Fruit fly (Drosophila melanogaster) whole organism, prepupa: ENCODE data around the gene CG8236.
A peak's percentile ranks its signal among the peaks of the same experiment; 100 is the strongest.

ENCODE experiments used
- CG10631 ChIP-seq: fragments of 200-800 bp; sonication (Bioruptor generic); optimal IDR thresholded peaks from 2 replicates; lab custom pipeline; 2016; ENCODE audit warnings: missing biosample characterization, missing genetic modification characterization
- CG10669 ChIP-seq: fragments of 200-800 bp; sonication (Bioruptor generic); optimal IDR thresholded peaks from 3 replicates; lab custom pipeline; 2018; ENCODE audit warnings: missing biosample characterization, mild to moderate bottlenecking, missing genetic modification characterization, moderate library complexity
- CG11294 ChIP-seq: fragments of 200-800 bp; sonication (Bioruptor generic); IDR thresholded peaks from 2 replicates; pipeline ENCODE4 v1.3.6; 2022; ENCODE audit warnings: missing biosample characterization, missing genetic modification characterization
- CG11762 ChIP-seq: fragments of 200-800 bp; sonication (Bioruptor generic); optimal IDR thresholded peaks from 3 replicates; lab custom pipeline; 2016; ENCODE audit warnings: missing biosample characterization, missing genetic modification characterization; ENCODE audit not compliant: insufficient read depth
- CG11902 ChIP-seq: fragments of 200-800 bp; sonication (Bioruptor generic); optimal IDR thresholded peaks from 3 replicates; lab custom pipeline; 2016; ENCODE audit warnings: missing biosample characterization, missing genetic modification characterization
- CG1621 ChIP-seq: fragments of 200-800 bp; sonication (Bioruptor generic); optimal IDR thresholded peaks from 3 replicates; lab custom pipeline; 2018; ENCODE audit warnings: missing biosample characterization, mild to moderate bottlenecking, missing genetic modification characterization
- CG16779 ChIP-seq: fragments of 200-800 bp; sonication (Bioruptor generic); optimal IDR thresholded peaks from 3 replicates; lab custom pipeline; 2017; ENCODE audit warnings: missing biosample characterization, mild to moderate bottlenecking, missing genetic modification characterization
- CG3032 ChIP-seq: fragments of 200-800 bp; optimal IDR thresholded peaks from 2 replicates; lab custom pipeline; 2019; ENCODE audit warnings: missing biosample characterization, mild to moderate bottlenecking, missing genetic modification characterization, moderate library complexity
- CG31627 ChIP-seq: fragments of 200-800 bp; sonication (Bioruptor generic); optimal IDR thresholded peaks from 3 replicates; lab custom pipeline; 2016; ENCODE audit warnings: missing biosample characterization, missing genetic modification characterization
- CG32006 ChIP-seq: fragments of 200-800 bp; sonication (Bioruptor generic); optimal IDR thresholded peaks from 3 replicates; lab custom pipeline; 2017; ENCODE audit warnings: missing biosample characterization, mild to moderate bottlenecking, missing genetic modification characterization
- CG34406 ChIP-seq: fragments of 200-800 bp; sonication (Bioruptor generic); optimal IDR thresholded peaks from 3 replicates; lab custom pipeline; 2016; ENCODE audit warnings: missing biosample characterization, missing genetic modification characterization
- CG3919 ChIP-seq: fragments of 200-800 bp; sonication (Bioruptor generic); optimal IDR thresholded peaks from 3 replicates; lab custom pipeline; 2016; ENCODE audit warnings: missing biosample characterization, missing genetic modification characterization
- CG6163 ChIP-seq: fragments of 200-800 bp; sonication (Bioruptor generic); IDR thresholded peaks from 3 replicates; pipeline ENCODE4 v1.3.6; 2022; ENCODE audit warnings: missing biosample characterization, missing genetic modification characterization
- CG6276 ChIP-seq: fragments of 200-800 bp; sonication (Bioruptor generic); optimal IDR thresholded peaks from 2 replicates; lab custom pipeline; 2017; ENCODE audit warnings: missing biosample characterization, mild to moderate bottlenecking, missing genetic modification characterization
- CG6792 ChIP-seq: fragments of 200-800 bp; sonication (Bioruptor generic); optimal IDR thresholded peaks from 3 replicates; lab custom pipeline; 2016; ENCODE audit warnings: missing biosample characterization, missing genetic modification characterization
- CG6808 ChIP-seq: fragments of 200-800 bp; sonication (Bioruptor generic); optimal IDR thresholded peaks from 3 replicates; lab custom pipeline; 2017; ENCODE audit warnings: missing biosample characterization, missing genetic modification characterization, mild to moderate bottlenecking, moderate library complexity, missing genetic modification reagents
- CG8119 ChIP-seq: fragments of 200-800 bp; sonication (Bioruptor generic); IDR thresholded peaks from 3 replicates; pipeline ENCODE4 v1.3.6; 2022; ENCODE audit warnings: missing biosample characterization, missing genetic modification characterization
- CG8319 ChIP-seq: fragments of 200-800 bp; sonication (Bioruptor generic); optimal IDR thresholded peaks from 3 replicates; lab custom pipeline; 2016; ENCODE audit warnings: missing biosample characterization, missing genetic modification characterization
- CG8632 ChIP-seq: fragments of 200-800 bp; sonication (Bioruptor generic); optimal IDR thresholded peaks from 3 replicates; lab custom pipeline; 2016; ENCODE audit warnings: missing biosample characterization, missing genetic modification characterization
- CG9139 ChIP-seq: fragments of 200-800 bp; sonication (Bioruptor generic); optimal IDR thresholded peaks from 3 replicates; lab custom pipeline; 2017; ENCODE audit warnings: missing biosample characterization, mild to moderate bottlenecking, missing genetic modification characterization
- Eip75B ChIP-seq: fragments of 200-800 bp; sonication (Bioruptor generic); optimal IDR thresholded peaks from 3 replicates; lab custom pipeline; 2016; ENCODE audit warnings: missing biosample characterization, missing genetic modification characterization
- Eip78C ChIP-seq: fragments of 200-800 bp; sonication (Bioruptor generic); peaks from one replicate; lab custom pipeline; 2016; ENCODE audit warnings: missing biosample characterization, missing genetic modification characterization
- Eip93F ChIP-seq: fragments of 200-800 bp; sonication (Bioruptor generic); optimal IDR thresholded peaks from 2 replicates; lab custom pipeline; 2016; ENCODE audit warnings: missing biosample characterization, mild to moderate bottlenecking, missing genetic modification characterization
- Ets21C ChIP-seq: fragments of 200-800 bp; sonication (Bioruptor generic); optimal IDR thresholded peaks from 3 replicates; lab custom pipeline; 2016; ENCODE audit warnings: missing biosample characterization, missing genetic modification characterization
- Ets96B ChIP-seq: fragments of 200-800 bp; optimal IDR thresholded peaks from 2 replicates; lab custom pipeline; 2019; ENCODE audit warnings: missing biosample characterization, mild to moderate bottlenecking, missing genetic modification characterization, moderate library complexity
- Gug ChIP-seq: fragments of 200-800 bp; sonication (Bioruptor generic); IDR thresholded peaks from 2 replicates; pipeline ENCODE4 v1.3.6; 2022; ENCODE audit warnings: missing biosample characterization, missing genetic modification characterization
- Hr38 ChIP-seq: sonication (Bioruptor generic); optimal IDR thresholded peaks from 2 replicates; lab custom pipeline; 2016; ENCODE audit warnings: missing biosample characterization, missing genetic modification characterization
- Hr39 ChIP-seq: fragments of 200-800 bp; sonication (Bioruptor generic); optimal IDR thresholded peaks from 2 replicates; lab custom pipeline; 2016; ENCODE audit warnings: missing biosample characterization, missing genetic modification characterization
- Hr4 ChIP-seq: fragments of 200-800 bp; sonication (Bioruptor generic); optimal IDR thresholded peaks from 3 replicates; lab custom pipeline; 2016; ENCODE audit warnings: missing biosample characterization, missing genetic modification characterization
- Lpt ChIP-seq: fragments of 200-800 bp; sonication (Bioruptor generic); optimal IDR thresholded peaks from 3 replicates; lab custom pipeline; 2016; ENCODE audit warnings: missing biosample characterization, missing genetic modification characterization
- Met ChIP-seq: fragments of 200-800 bp; sonication (Bioruptor generic); optimal IDR thresholded peaks from 3 replicates; lab custom pipeline; 2016; ENCODE audit warnings: missing biosample characterization, missing genetic modification characterization
- OdsH ChIP-seq: fragments of 200-800 bp; sonication (Bioruptor generic); optimal IDR thresholded peaks from 3 replicates; lab custom pipeline; 2016; ENCODE audit warnings: missing biosample characterization, missing genetic modification characterization
- Smox ChIP-seq: fragments of 200-800 bp; sonication (Bioruptor generic); optimal IDR thresholded peaks from 3 replicates; lab custom pipeline; 2016; ENCODE audit warnings: missing biosample characterization, missing genetic modification characterization
- Sox102F ChIP-seq: fragments of 200-800 bp; sonication (Bioruptor generic); optimal IDR thresholded peaks from 2 replicates; lab custom pipeline; 2016; ENCODE audit warnings: missing biosample characterization, mild to moderate bottlenecking, missing genetic modification characterization
- achi ChIP-seq: fragments of 200-800 bp; sonication (Bioruptor generic); optimal IDR thresholded peaks from 3 replicates; lab custom pipeline; 2016; ENCODE audit warnings: missing biosample characterization, missing genetic modification characterization
- acj6 ChIP-seq: fragments of 200-800 bp; sonication (Bioruptor generic); optimal IDR thresholded peaks from 3 replicates; lab custom pipeline; 2016; ENCODE audit warnings: missing biosample characterization, missing genetic modification characterization
- cyc ChIP-seq: fragments of 200-800 bp; sonication (Bioruptor generic); optimal IDR thresholded peaks from 3 replicates; lab custom pipeline; 2016; ENCODE audit warnings: missing biosample characterization, missing genetic modification characterization
- dac ChIP-seq: fragments of 200-800 bp; sonication (Bioruptor generic); optimal IDR thresholded peaks from 2 replicates; lab custom pipeline; 2017; ENCODE audit warnings: missing biosample characterization, mild to moderate bottlenecking, missing genetic modification characterization
- dsx ChIP-seq: fragments of 200-800 bp; optimal IDR thresholded peaks from 3 replicates; lab custom pipeline; 2019; ENCODE audit warnings: missing biosample characterization, mild to moderate bottlenecking, missing genetic modification characterization, moderate library complexity; ENCODE audit not compliant: poor library complexity, severe bottlenecking
- eg ChIP-seq: fragments of 200-800 bp; sonication (Bioruptor generic); IDR thresholded peaks from 3 replicates; pipeline ENCODE4 v1.3.6; 2022; ENCODE audit warnings: missing biosample characterization, missing genetic modification characterization
- esn ChIP-seq: fragments of 200-800 bp; sonication (Bioruptor generic); optimal IDR thresholded peaks from 2 replicates; lab custom pipeline; 2016; ENCODE audit warnings: missing biosample characterization, mild to moderate bottlenecking, missing genetic modification characterization, moderate library complexity
- fd59A ChIP-seq: fragments of 200-800 bp; sonication (Bioruptor generic); optimal IDR thresholded peaks from 2 replicates; lab custom pipeline; 2017; ENCODE audit warnings: missing biosample characterization, mild to moderate bottlenecking, missing genetic modification characterization, missing genetic modification reagents
- fd85E ChIP-seq: fragments of 200-800 bp; sonication (Bioruptor generic); optimal IDR thresholded peaks from 3 replicates; lab custom pipeline; 2016; ENCODE audit warnings: missing biosample characterization, missing genetic modification characterization
- fkh ChIP-seq: fragments of 200-800 bp; sonication (Bioruptor generic); optimal IDR thresholded peaks from 3 replicates; lab custom pipeline; 2017; ENCODE audit warnings: missing biosample characterization, mild to moderate bottlenecking, missing genetic modification characterization, moderate library complexity
- lz ChIP-seq: fragments of 200-800 bp; sonication (Bioruptor generic); optimal IDR thresholded peaks from 3 replicates; lab custom pipeline; 2016; ENCODE audit warnings: missing biosample characterization, missing genetic modification characterization
- net ChIP-seq: fragments of 200-800 bp; sonication (Bioruptor generic); optimal IDR thresholded peaks from 3 replicates; lab custom pipeline; 2016; ENCODE audit warnings: missing biosample characterization, missing genetic modification characterization
- salr ChIP-seq, 2 experiments: fragments of 200-800 bp; sonication (Bioruptor generic); optimal IDR thresholded peaks; 3 replicates each; lab custom pipeline; 2016 to 2018; ENCODE audit warnings: missing biosample characterization in 2 of 2, missing genetic modification characterization in 2 of 2, mild to moderate bottlenecking in 1 of 2
- spab ChIP-seq: fragments of 200-800 bp; sonication (Bioruptor generic); optimal IDR thresholded peaks from 2 replicates; lab custom pipeline; 2017; ENCODE audit warnings: missing biosample characterization, mild to moderate bottlenecking, missing genetic modification characterization, missing genetic modification reagents
- ss ChIP-seq, 2 experiments: fragments of 200-800 bp; sonication (Bioruptor generic); optimal IDR thresholded peaks; 2 replicates in 1 of 2; 3 replicates in 1 of 2; lab custom pipeline; 2017 to 2018; ENCODE audit warnings: mild to moderate bottlenecking in 2 of 2, missing biosample characterization in 2 of 2, missing genetic modification characterization in 2 of 2, moderate library complexity in 1 of 2
- svp ChIP-seq: fragments of 200-800 bp; sonication (Bioruptor generic); peaks from one replicate; lab custom pipeline; 2016; ENCODE audit warnings: missing biosample characterization, missing genetic modification characterization
- topi ChIP-seq: fragments of 200-800 bp; sonication (Bioruptor generic); optimal IDR thresholded peaks from 3 replicates; lab custom pipeline; 2016; ENCODE audit warnings: missing biosample characterization, missing genetic modification characterization

CG8236 gene

dm6 chr3R:8788722-8789400, 19.7 kb downstream of the CG8236 start:
- peak; percentile 31 for TF ChIP-seq Ets21C
- peak; percentile 36 for TF ChIP-seq CG31627
- TF ChIP-seq Ets96B (tag; lab: Kevin White, UChicago) = peak; percentile 84
- TF ChIP-seq ss (GFP tag; optimal IDR thresholded peaks at IDR 0.05; lab: Kevin White, UChicago) = peak; percentile 31 to 43
- peak; percentile 97 for TF ChIP-seq eg (GFP tag; lab: Robert Waterston, UW)
- peak; percentile 25 for TF ChIP-seq CG9139
- TF ChIP-seq CG6792 (GFP tag; lab: Kevin White, UChicago) = peak; percentile 74
- peak; percentile 85 for TF ChIP-seq CG3919 (GFP tag; lab: Kevin White, UChicago)
- TF ChIP-seq Met (GFP tag; lab: Kevin White, UChicago) = peak; percentile 50
- TF ChIP-seq svp (GFP tag; lab: Kevin White, UChicago) = peak; percentile 79
- TF ChIP-seq CG6808 (GFP tag; lab: Kevin White, UChicago) = peak; percentile 43
- no peak for TF ChIP-seq fkh (GFP tag; lab: Kevin White, UChicago)
- TF ChIP-seq CG6163 (GFP tag; lab: Robert Waterston, UW) = peak; percentile 92
- TF ChIP-seq CG3032 (tag; lab: Kevin White, UChicago) = peak; percentile 72
- peak; percentile 89 for TF ChIP-seq Hr4
- peak; percentile 82 for TF ChIP-seq OdsH (GFP tag; lab: Kevin White, UChicago)
- peak; percentile 55 for TF ChIP-seq Smox (GFP tag; lab: Kevin White, UChicago)
- TF ChIP-seq esn = peak; percentile 65
- TF ChIP-seq CG8319 = peak; percentile 56
- peak; percentile 84 for TF ChIP-seq CG11294 (GFP tag; lab: Robert Waterston, UW)
- no peak for TF ChIP-seq Eip93F (GFP tag; lab: Kevin White, UChicago)
- peak; percentile 73 for TF ChIP-seq Lpt (GFP tag; lab: Kevin White, UChicago)
- TF ChIP-seq fd59A (GFP tag; lab: Kevin White, UChicago) = peak; percentile 47
- peak; percentile 92 for TF ChIP-seq CG8119 (GFP tag; lab: Robert Waterston, UW)
- TF ChIP-seq spab (GFP tag; lab: Kevin White, UChicago) = peak; percentile 66
- peak; percentile 86 for TF ChIP-seq CG6276 (GFP tag; lab: Kevin White, UChicago)
- TF ChIP-seq CG16779 (tag; lab: Kevin White, UChicago) = peak; percentile 73
- TF ChIP-seq CG11762 (GFP tag; lab: Kevin White, UChicago) = peak; percentile 74
- TF ChIP-seq acj6 (GFP tag; lab: Kevin White, UChicago) = peak; percentile 82
- peak; percentile 81 for TF ChIP-seq CG10631 (GFP tag; lab: Kevin White, UChicago)
- peak; percentile 69 for TF ChIP-seq CG1621 (tag; lab: Kevin White, UChicago)
- peak; percentile 43 for TF ChIP-seq cyc
- TF ChIP-seq dac (GFP tag; lab: Kevin White, UChicago) = peak; percentile 78
- peak; percentile 52 for TF ChIP-seq Hr39 (GFP tag; lab: Kevin White, UChicago)
- TF ChIP-seq Eip75B (GFP tag; lab: Kevin White, UChicago) = peak; percentile 67
- TF ChIP-seq dsx = peak; percentile 77
- no peak for TF ChIP-seq Hr38 (GFP tag; lab: Kevin White, UChicago)
- peak; percentile 47 for TF ChIP-seq fd85E (GFP tag; lab: Kevin White, UChicago)
- TF ChIP-seq lz (GFP tag; lab: Kevin White, UChicago) = peak; percentile 60
- peak; percentile 78 for TF ChIP-seq CG10669 (GFP tag; lab: Kevin White, UChicago)
- TF ChIP-seq achi (GFP tag; lab: Kevin White, UChicago) = peak; percentile 82
- peak; percentile 79 for TF ChIP-seq net (GFP tag; lab: Kevin White, UChicago)
- peak; percentile 56 for TF ChIP-seq CG11902 (GFP tag; lab: Kevin White, UChicago)
- TF ChIP-seq Gug (GFP tag; lab: Robert Waterston, UW) = peak; percentile 84
- TF ChIP-seq Sox102F (GFP tag; lab: Kevin White, UChicago) = peak; percentile 57
- peak; percentile 87 for TF ChIP-seq CG32006
- TF ChIP-seq topi (GFP tag; lab: Kevin White, UChicago) = peak; percentile 70
- TF ChIP-seq CG34406 (GFP tag; lab: Kevin White, UChicago) = peak; percentile 70
- peak; percentile 55 to 61 for TF ChIP-seq salr (GFP tag; optimal IDR thresholded peaks at IDR 0.05; lab: Kevin White, UChicago)
- peak; percentile 97 for TF ChIP-seq Eip78C (GFP tag; lab: Kevin White, UChicago)
- TF ChIP-seq CG8632 (GFP tag; lab: Kevin White, UChicago) = peak; percentile 54
